Worm (Caenorhabditis elegans) whole organism, early embryonic: ENCODE results near the gene C15B12.2.

Experiments
- aly-1 ChIP-seq: sonication (generic microtip); optimal IDR thresholded peaks from 2 replicates; lab custom pipeline; 2016; ENCODE audit warnings: missing genetic modification characterization, missing compliant biosample characterization
- ama-1 ChIP-seq: fragments of 150-350 bp; optimal IDR thresholded peaks from 2 replicates; lab custom pipeline; 2014
- ets-7 ChIP-seq: sonication (generic microtip); optimal IDR thresholded peaks from 2 replicates; lab custom pipeline; 2016; ENCODE audit warnings: missing genotype, missing genetic modification characterization, missing compliant biosample characterization
- flt-1 ChIP-seq: fragments of 200-800 bp; sonication (Bioruptor generic); IDR thresholded peaks from 2 replicates; pipeline ENCODE4 v1.3.6; 2022; ENCODE audit warnings: missing genetic modification characterization, missing compliant biosample characterization
- hmbx-1 ChIP-seq: sonication (generic microtip); optimal IDR thresholded peaks from 2 replicates; lab custom pipeline; 2016; ENCODE audit warnings: mild to moderate bottlenecking, missing genetic modification characterization, missing compliant biosample characterization
- hmg-4 ChIP-seq: fragments of 200-800 bp; sonication (Bioruptor generic); optimal IDR thresholded peaks from 2 replicates; lab custom pipeline; 2018; ENCODE audit warnings: mild to moderate bottlenecking, missing genetic modification characterization, missing compliant biosample characterization
- hnd-1 ChIP-seq: sonication (generic microtip); optimal IDR thresholded peaks from 2 replicates; lab custom pipeline; 2016; ENCODE audit warnings: missing genetic modification characterization, missing compliant biosample characterization
- pes-1 ChIP-seq: fragments of 200-800 bp; sonication (Bioruptor generic); IDR thresholded peaks from 2 replicates; pipeline ENCODE4 v1.3.6; 2022; ENCODE audit warnings: missing genetic modification reagents, missing genetic modification characterization, missing compliant biosample characterization
- scrt-1 ChIP-seq: fragments of 200-800 bp; sonication (Bioruptor generic); IDR thresholded peaks from 2 replicates; pipeline ENCODE4 v1.3.6; 2022; ENCODE audit warnings: missing genetic modification characterization, missing compliant biosample characterization
- sea-1 ChIP-seq: fragments of 200-800 bp; sonication (Bioruptor generic); conservative IDR thresholded peaks from 2 replicates; pipeline ENCODE4 v1.3.6; 2022; ENCODE audit warnings: missing genetic modification characterization, missing compliant biosample characterization
- tbx-11 ChIP-seq: fragments of 200-800 bp; sonication (Bioruptor generic); IDR thresholded peaks from 2 replicates; pipeline ENCODE4 v1.3.6; 2022; ENCODE audit warnings: missing genetic modification characterization, missing compliant biosample characterization
- tra-4 ChIP-seq: sonication (generic microtip); optimal IDR thresholded peaks from 2 replicates; lab custom pipeline; 2017; ENCODE audit warnings: missing genetic modification characterization, missing compliant biosample characterization

ce11 chrX:6467462-6467861, 4.2 kb downstream of the C15B12.2 start, which contains the start of gene C15B12.3:
- TF ChIP-seq ama-1 (lab: Kevin White, UChicago) (no peak), tra-4 (tag; lab: Kevin White, UChicago) (no peak), scrt-1 (GFP tag; lab: Robert Waterston, UW) (no peak), tbx-11 (GFP tag; lab: Robert Waterston, UW) (no peak), sea-1 (GFP tag; lab: Robert Waterston, UW) (no peak), hmg-4 (no peak), pes-1 (GFP tag; lab: Robert Waterston, UW) (no peak), hmbx-1 (no peak), ets-7 (no peak), aly-1 (tag; lab: Kevin White, UChicago) (no peak), hnd-1 (tag; lab: Kevin White, UChicago) (no peak), flt-1 (GFP tag; lab: Robert Waterston, UW) (no peak)
